Worm (Caenorhabditis elegans): ENCODE data around the gene K08C7.7.
"Not testable (repeated sequence)": the region's sequence is repeated elsewhere in the genome, so short reads cannot be mapped to it uniquely, and the experiment has no call there.

Gene K08C7.7

DNA sequence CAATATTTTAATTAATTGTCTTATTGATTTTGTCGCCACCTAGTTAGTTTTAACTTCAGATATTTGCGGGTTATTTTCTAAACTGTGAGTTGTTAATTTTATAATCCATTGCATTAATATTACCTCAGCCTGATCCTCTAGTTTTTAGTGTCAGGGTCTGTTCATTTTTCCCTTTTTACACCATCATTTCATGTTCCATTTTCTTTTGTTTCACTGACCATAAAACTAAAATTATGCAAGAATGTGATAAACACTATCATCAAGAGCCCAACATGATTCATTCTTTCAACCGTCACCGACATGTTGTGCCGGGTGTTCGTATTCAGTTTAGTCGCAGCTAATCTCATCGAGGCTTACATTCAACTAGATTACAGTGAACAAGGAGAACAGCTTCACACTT lies 25.3 kb upstream of the K08C7.7 start, which contains the start of gene F56C4.2:
F56C4.2 (plus strand) TSS at position 301 of the 400 bp plus-strand sequence.
- TF ChIP-seq let-526 (GFP tag; IDR thresholded peaks at IDR 0.05), result no peak
- TF ChIP-seq pha-4 (tag; optimal IDR thresholded peaks at IDR 0.05), result no peak
- no peak for TF ChIP-seq Y56A3A.18 (GFP tag; IDR thresholded peaks at IDR 0.05)
- no peak for TF ChIP-seq him-1 (tag; optimal IDR thresholded peaks at IDR 0.05)
- no peak for TF ChIP-seq lsy-27 (tag; optimal IDR thresholded peaks at IDR 0.05; ENCODE audit: borderline replicate concordance, insufficient read depth)
- no peak for TF ChIP-seq ztf-3 (GFP tag; optimal IDR thresholded peaks at IDR 0.05)
- no peak for TF ChIP-seq T26A5.8 (tag; optimal IDR thresholded peaks at IDR 0.05)
- no peak for TF ChIP-seq hmg-1.2 (GFP tag; IDR thresholded peaks at IDR 0.05)
- TF ChIP-seq K11D2.4 (GFP tag; IDR thresholded peaks at IDR 0.05), result no peak
- no peak for TF ChIP-seq nhr-27 (tag; optimal IDR thresholded peaks at IDR 0.05)

DNA sequence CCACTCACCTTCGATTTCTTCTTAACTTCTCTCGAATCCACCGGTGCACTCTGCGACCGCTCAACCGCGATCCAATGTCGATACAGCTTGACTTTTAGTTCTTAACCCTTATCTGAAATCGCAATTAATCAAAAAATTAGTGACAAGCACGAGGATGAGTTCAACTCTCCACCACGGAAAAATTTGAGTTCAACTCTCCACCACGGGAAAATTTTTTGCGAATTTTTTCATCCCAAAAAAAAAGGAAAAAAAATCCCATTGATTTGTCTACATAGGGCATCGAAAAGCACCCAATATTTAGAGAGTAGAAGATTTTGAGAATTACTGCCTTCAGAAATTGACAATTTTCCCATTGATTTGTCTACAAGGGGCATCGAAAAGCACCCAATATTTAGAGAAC lies 10.2 kb upstream of the K08C7.7 start, which contains the start of gene glb-19:
glb-19 (minus strand) TSS at position 101 of the 400 bp plus-strand sequence.
- TF ChIP-seq F37B4.10 (GFP tag; IDR thresholded peaks at IDR 0.05); F39B2.1 (GFP tag; IDR thresholded peaks at IDR 0.05); mes-4 (tag; optimal IDR thresholded peaks at IDR 0.05): not testable (repeated sequence)

DNA sequence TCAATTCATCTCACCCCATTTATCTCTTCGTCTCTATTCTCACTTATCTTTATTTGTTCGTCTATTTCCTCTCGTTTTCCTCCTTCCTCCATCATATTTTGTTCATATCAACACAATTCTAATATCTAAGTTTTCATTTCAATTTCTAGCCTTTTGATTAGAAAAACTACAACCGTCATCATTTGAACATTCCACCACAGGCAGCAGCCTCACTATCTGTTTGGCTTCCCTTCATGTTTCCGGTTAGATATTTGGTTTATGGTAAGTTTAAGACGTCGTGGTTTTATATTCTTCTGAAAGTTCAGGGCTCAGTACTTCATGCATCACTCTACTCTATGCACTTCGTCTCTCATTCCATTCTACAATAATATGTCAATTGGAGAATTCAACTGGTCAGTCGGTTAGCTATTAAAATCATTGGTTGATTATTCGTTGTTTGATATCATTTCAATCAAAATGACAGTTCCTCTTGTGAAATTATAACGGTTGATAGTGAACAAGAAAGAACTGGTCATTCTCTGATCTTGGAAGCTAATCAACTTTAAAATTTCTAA lies 7.4 kb upstream of the K08C7.7 start, which contains the start of gene K08C7.1:
K08C7.1 (plus strand) TSS at position 43 of the 554 bp plus-strand sequence.
- TF ChIP-seq atf-7 (tag; optimal IDR thresholded peaks at IDR 0.05), result peak; percentile 25
- no peak for TF ChIP-seq egl-18 (GFP tag; IDR thresholded peaks at IDR 0.05)
- no peak for TF ChIP-seq F33H1.4 (GFP tag; IDR thresholded peaks at IDR 0.05)
- no peak for TF ChIP-seq bed-1 (GFP tag; IDR thresholded peaks at IDR 0.05)
- TF ChIP-seq attf-6 (GFP tag; IDR thresholded peaks at IDR 0.05), result no peak
- TF ChIP-seq nhr-27 (tag; optimal IDR thresholded peaks at IDR 0.05), result no peak
- TF ChIP-seq C06A6.2 (GFP tag; conservative IDR thresholded peaks at IDR 0.05), result no peak
- TF ChIP-seq nhr-80 (tag; optimal IDR thresholded peaks at IDR 0.05), result peak; percentile 78

DNA sequence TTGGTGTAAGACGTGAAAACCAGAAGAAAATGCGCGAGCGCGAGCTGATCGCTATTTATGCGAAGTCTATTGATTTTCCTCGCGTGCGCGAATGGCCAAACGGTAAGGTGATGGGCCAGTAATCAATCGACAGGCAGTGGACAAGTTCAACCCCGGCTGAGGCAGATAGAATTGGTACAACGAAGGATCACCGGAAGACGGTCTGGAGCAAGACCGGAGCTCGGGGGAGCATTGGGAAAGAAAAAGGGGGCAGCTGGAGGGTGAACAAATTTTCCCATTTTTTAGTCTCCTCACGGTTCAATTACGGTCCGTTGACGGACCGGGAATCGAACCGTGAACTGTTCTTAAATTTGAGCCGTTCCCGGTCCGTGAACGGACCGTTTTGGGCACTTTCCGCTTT lies 5.9 kb upstream of the K08C7.7 start:
- peak; percentile 82 for TF ChIP-seq D2030.7 (GFP tag; IDR thresholded peaks at IDR 0.05)
- TF ChIP-seq B0261.1 (tag; optimal IDR thresholded peaks at IDR 0.05), result peak; percentile 17
- peak; percentile 63 for TF ChIP-seq Y53G8AR.9 (GFP tag; conservative IDR thresholded peaks at IDR 0.05)
- peak; percentile 78; the same call in 1 of the 2 replicates for TF ChIP-seq ztf-25 (GFP tag; IDR thresholded peaks at IDR 0.05)
- 0 out of 2 replicates have a peak, but pooled peaks have one; percentile 84 for TF ChIP-seq bed-1 (GFP tag; IDR thresholded peaks at IDR 0.05)
- TF ChIP-seq lin-26 (GFP tag; IDR thresholded peaks at IDR 0.05), result peak; percentile 98
- TF ChIP-seq egl-44 (GFP tag; IDR thresholded peaks at IDR 0.05), result peak; percentile 86
- peak; percentile 77 for TF ChIP-seq rcor-1 (GFP tag; IDR thresholded peaks at IDR 0.05)
- TF ChIP-seq ceh-58 (GFP tag; IDR thresholded peaks at IDR 0.05), result peak; percentile 92; the same call in 1 of the 2 replicates
- peak; percentile 85; the same call in 1 of the 2 replicates for TF ChIP-seq nhr-120 (GFP tag; IDR thresholded peaks at IDR 0.05)
- 0 out of 2 replicates have a peak, but pooled peaks have one; percentile 6 for TF ChIP-seq madf-8 (GFP tag; conservative IDR thresholded peaks at IDR 0.05)
- peak; percentile 60; the same call in 1 of the 2 replicates for TF ChIP-seq pbrm-1 (GFP tag; IDR thresholded peaks at IDR 0.05)
- TF ChIP-seq F39B2.1 (GFP tag; IDR thresholded peaks at IDR 0.05), result peak; percentile 82
- TF ChIP-seq Y95B8A.8 (GFP tag; IDR thresholded peaks at IDR 0.05), result 0 out of 2 replicates have a peak, but pooled peaks have one; percentile 28
- peak; percentile 78 for TF ChIP-seq egl-18 (GFP tag; IDR thresholded peaks at IDR 0.05)
- peak; percentile 82 for TF ChIP-seq dox-1 (GFP tag; IDR thresholded peaks at IDR 0.05)
- TF ChIP-seq mcd-1 (GFP tag; IDR thresholded peaks at IDR 0.05), result peak; percentile 64; the same call in 1 of the 2 replicates
- TF ChIP-seq aptf-3 (GFP tag; IDR thresholded peaks at IDR 0.05), result peak; percentile 85
- peak; percentile 37; the same call in 1 of the 2 replicates for TF ChIP-seq attf-3 (GFP tag; conservative IDR thresholded peaks at IDR 0.05)
- peak; percentile 90 for TF ChIP-seq Y56A3A.18 (GFP tag; IDR thresholded peaks at IDR 0.05)
- TF ChIP-seq attf-6 (GFP tag; IDR thresholded peaks at IDR 0.05), result peak; percentile 80
- peak; percentile 79 for TF ChIP-seq madf-6 (GFP tag; IDR thresholded peaks at IDR 0.05)
- TF ChIP-seq ceh-100 (GFP tag; IDR thresholded peaks at IDR 0.05), result peak; percentile 41; the same call in 1 of the 2 replicates
- peak; percentile 72 for TF ChIP-seq nfyb-1 (GFP tag; IDR thresholded peaks at IDR 0.05)
- 0 out of 2 replicates have a peak, but pooled peaks have one; percentile 30 for TF ChIP-seq B0019.2 (GFP tag; conservative IDR thresholded peaks at IDR 0.05)
- TF ChIP-seq cebp-2 (GFP tag; IDR thresholded peaks at IDR 0.05), result peak; percentile 76; the same call in 1 of the 2 replicates
- TF ChIP-seq rpc-1 (optimal IDR thresholded peaks at IDR 0.05), result not testable (repeated sequence)
- peak; percentile 36 for TF ChIP-seq rpc-1 (tag; optimal IDR thresholded peaks at IDR 0.05)
